Worm (Caenorhabditis elegans): ENCODE data around the gene col-167.

- TF ChIP-seq lsy-2 (tag; optimal IDR thresholded peaks at IDR 0.05) (no peak), aly-2 (tag; optimal IDR thresholded peaks at IDR 0.05) (no peak), unc-62 (GFP tag; optimal IDR thresholded peaks at IDR 0.05) (no peak)
These were observed 46.4 kb downstream of the col-167 start, which contains the start of gene C03B1.2 for ce11 chrX:6369717-6370116.
